Worm (Caenorhabditis elegans): ENCODE measurements around the gene srlf-13.

srlf-13 gene

DNA sequence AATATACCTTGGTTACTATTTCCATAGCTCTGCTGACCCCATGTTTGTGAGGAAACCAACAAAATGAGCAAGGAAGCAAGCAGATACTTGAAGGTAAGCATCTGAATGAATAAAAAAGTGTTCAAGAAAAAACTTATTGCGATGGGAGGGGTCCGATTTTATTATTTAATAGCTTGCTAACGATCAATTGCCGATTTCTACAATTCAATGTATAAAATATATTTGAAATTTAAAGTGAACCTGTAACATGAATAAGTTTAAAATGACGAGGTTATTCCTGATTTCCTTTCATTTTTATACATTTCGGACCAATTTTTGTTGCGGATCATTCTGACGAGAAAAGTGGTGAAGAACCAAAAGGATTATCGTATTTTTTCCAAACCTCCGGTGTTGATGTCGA lies at the start of gene srlf-13:
Gene srlf-13, minus strand, starts transcription at position 101 of the 400 bp plus-strand sequence.
- TF ChIP-seq D1046.2 (GFP tag; IDR thresholded peaks at IDR 0.05) (no peak), F49E8.2 (tag; optimal IDR thresholded peaks at IDR 0.05; ENCODE audit: borderline replicate concordance) (no peak), fkh-10 (GFP tag; optimal IDR thresholded peaks at IDR 0.05) (no peak), egl-27 (tag; optimal IDR thresholded peaks at IDR 0.05) (no peak), lin-13 (GFP tag; optimal IDR thresholded peaks at IDR 0.05) (no peak), ZK546.5 (tag; optimal IDR thresholded peaks at IDR 0.05) (no peak), duxl-1 (tag; optimal IDR thresholded peaks at IDR 0.05; ENCODE audit: poor library complexity) (no peak), sdz-12 (GFP tag; optimal IDR thresholded peaks at IDR 0.05) (no peak), dve-1 (tag; optimal IDR thresholded peaks at IDR 0.05; ENCODE audit: insufficient read depth) (no peak), mxl-2 (GFP tag; conservative IDR thresholded peaks at IDR 0.05) (no peak), spr-1 (tag; optimal IDR thresholded peaks at IDR 0.05) (no peak), cey-2 (tag; optimal IDR thresholded peaks at IDR 0.05; ENCODE audit: borderline replicate concordance, insufficient read depth) (no peak), mdt-29 (GFP tag; IDR thresholded peaks at IDR 0.05) (no peak), zfp-3 (GFP tag; conservative IDR thresholded peaks at IDR 0.05) (no peak), lim-7 (GFP tag; IDR thresholded peaks at IDR 0.05) (no peak)

DNA sequence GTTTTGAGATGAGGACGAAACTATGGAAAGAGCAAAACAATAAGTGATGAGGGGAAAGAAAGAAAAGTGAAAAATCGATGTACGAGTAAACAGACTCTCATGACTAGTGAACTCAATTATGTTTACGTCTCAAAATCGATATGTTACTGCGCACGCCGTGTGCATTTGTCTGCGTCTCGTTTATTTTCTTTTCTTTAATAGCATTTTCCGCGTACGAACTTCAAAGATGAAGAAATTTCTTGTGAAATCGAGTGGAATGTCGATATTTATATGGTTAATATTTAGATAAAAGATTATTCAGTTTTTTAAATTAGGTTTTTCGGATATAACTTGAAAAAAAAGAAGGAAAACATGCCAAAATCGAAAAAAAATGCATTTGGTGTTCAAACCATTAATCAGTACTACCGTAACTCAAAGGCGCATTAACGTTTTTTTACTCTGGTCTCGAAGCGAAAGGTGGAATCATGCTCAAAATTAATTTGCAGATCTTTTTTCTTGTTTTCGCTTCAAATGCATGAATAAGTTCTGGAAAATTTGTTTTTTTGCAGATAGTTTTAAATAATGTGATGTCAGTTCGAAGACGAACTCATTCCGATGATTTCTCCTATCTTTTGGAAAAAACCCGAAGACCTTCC lies 40.6 kb upstream of the srlf-13 start, which contains the start of gene fic-1:
Gene fic-1, plus strand, starts transcription at position 549 of the 635 bp plus-strand sequence.
- TF ChIP-seq gei-8 (GFP tag; optimal IDR thresholded peaks at IDR 0.05) (no peak), F37D6.2 (tag; optimal IDR thresholded peaks at IDR 0.05) (peak; percentile 28), arid-1 (GFP tag; conservative IDR thresholded peaks at IDR 0.05) (no peak), nhr-77 (tag; optimal IDR thresholded peaks at IDR 0.05) (no peak), R02D3.7 (tag; optimal IDR thresholded peaks at IDR 0.05) (no peak), dpl-1 (GFP tag; optimal IDR thresholded peaks at IDR 0.05) (peak; percentile 53), zfp-3 (GFP tag; conservative IDR thresholded peaks at IDR 0.05) (no peak), hlh-30 (tag; optimal IDR thresholded peaks at IDR 0.05; ENCODE audit: insufficient read depth) (peak; percentile 93), tag-97 (GFP tag; IDR thresholded peaks at IDR 0.05) (no peak), ceh-44 (GFP tag; IDR thresholded peaks at IDR 0.05) (no peak), php-3 (GFP tag; IDR thresholded peaks at IDR 0.05) (no peak), pha-4 (GFP tag; IDR thresholded peaks at IDR 0.05) (no peak), pha-4 (tag; optimal IDR thresholded peaks at IDR 0.05) (peak; percentile 88), ceh-62 (tag; optimal IDR thresholded peaks at IDR 0.05) (no peak), dmd-6 (GFP tag; IDR thresholded peaks at IDR 0.05) (peak; percentile 58), lin-1 (GFP tag; IDR thresholded peaks at IDR 0.05) (no peak), nhr-76 (tag; optimal IDR thresholded peaks at IDR 0.05) (no peak), skn-1 (tag; optimal IDR thresholded peaks at IDR 0.05) (no peak), Y5F2A.4 (GFP tag; optimal IDR thresholded peaks at IDR 0.05) (no peak), nhr-237 (tag; optimal IDR thresholded peaks at IDR 0.05) (no peak), dmd-9 (GFP tag; IDR thresholded peaks at IDR 0.05) (no peak), F49E8.2 (tag; optimal IDR thresholded peaks at IDR 0.05; ENCODE audit: borderline replicate concordance) (no peak), egl-43 (GFP tag; IDR thresholded peaks at IDR 0.05) (no peak), zag-1 (tag; optimal IDR thresholded peaks at IDR 0.05) (no peak), Y48G9A.11 (GFP tag; IDR thresholded peaks at IDR 0.05) (no peak), ceh-32 (tag; optimal IDR thresholded peaks at IDR 0.05; ENCODE audit: poor library complexity) (no peak), madf-9 (GFP tag; conservative IDR thresholded peaks at IDR 0.05) (no peak), daf-19 (GFP tag; conservative IDR thresholded peaks at IDR 0.05) (no peak), lin-15B (tag; optimal IDR thresholded peaks at IDR 0.05) (no peak), D1046.2 (GFP tag; IDR thresholded peaks at IDR 0.05) (no peak), ZK546.5 (tag; optimal IDR thresholded peaks at IDR 0.05) (no peak), mes-2 (tag; optimal IDR thresholded peaks at IDR 0.05; ENCODE audit: poor library complexity, severe bottlenecking) (peak; percentile 41), fkh-10 (GFP tag; optimal IDR thresholded peaks at IDR 0.05) (peak; percentile 95), daf-16 (GFP tag; optimal IDR thresholded peaks at IDR 0.05) (peak in 1 of 2 experiments; percentile 26), daf-16 (tag; optimal IDR thresholded peaks at IDR 0.05) (peak; percentile 94), nhr-28 (tag; optimal IDR thresholded peaks at IDR 0.05) (peak; percentile 14), zip-2 (tag; optimal IDR thresholded peaks at IDR 0.05) (no peak), cey-2 (tag; optimal IDR thresholded peaks at IDR 0.05; ENCODE audit: borderline replicate concordance, insufficient read depth) (no peak), ZK337.2 (GFP tag; IDR thresholded peaks at IDR 0.05) (no peak)
